Worm (Caenorhabditis elegans) whole organism, young adult: ENCODE data around the gene col-98.
A peak's percentile ranks its signal among the peaks of the same experiment; 100 is the strongest.

Experiments
- B0019.2 ChIP-seq: fragments of 200-800 bp; sonication (Bioruptor generic); conservative IDR thresholded peaks from 2 replicates; pipeline ENCODE4 v1.3.6; 2022; ENCODE audit warnings: missing genetic modification reagents, missing genetic modification characterization, missing compliant biosample characterization
- B0261.1 ChIP-seq: sonication (generic microtip); optimal IDR thresholded peaks from 2 replicates; lab custom pipeline; 2016; ENCODE audit warnings: mild to moderate bottlenecking, missing genetic modification characterization, moderate library complexity, missing compliant biosample characterization
- B0336.3 ChIP-seq: fragments of 200-800 bp; sonication (Bioruptor generic); IDR thresholded peaks from 2 replicates; pipeline ENCODE4 v1.3.6; 2022; ENCODE audit warnings: missing genetic modification characterization, missing compliant biosample characterization
- C06A6.2 ChIP-seq: fragments of 200-800 bp; sonication (Bioruptor generic); conservative IDR thresholded peaks from 2 replicates; pipeline ENCODE4 v1.3.6; 2022; ENCODE audit warnings: missing genetic modification characterization, missing compliant biosample characterization
- C17E4.6 ChIP-seq: fragments of 200-800 bp; sonication (Bioruptor generic); IDR thresholded peaks from 2 replicates; pipeline ENCODE4 v1.3.6; 2022; ENCODE audit warnings: missing genetic modification reagents, missing genetic modification characterization, missing compliant biosample characterization
- F10E7.11 ChIP-seq: sonication (generic microtip); optimal IDR thresholded peaks from 2 replicates; lab custom pipeline; 2017; ENCODE audit warnings: mild to moderate bottlenecking, missing genetic modification characterization, moderate library complexity, missing compliant biosample characterization
- F23B12.7 ChIP-seq: sonication (generic microtip); optimal IDR thresholded peaks from 2 replicates; lab custom pipeline; 2017; ENCODE audit warnings: missing genetic modification characterization, mild to moderate bottlenecking, missing compliant biosample characterization, antibody characterized with exemption, moderate library complexity; ENCODE audit not compliant: insufficient read depth
- F37B4.10 ChIP-seq: fragments of 200-800 bp; sonication (Bioruptor generic); IDR thresholded peaks from 2 replicates; pipeline ENCODE4 v1.3.6; 2022; ENCODE audit warnings: missing genetic modification characterization, missing compliant biosample characterization
- F52B5.7 ChIP-seq: sonication (generic microtip); optimal IDR thresholded peaks from 2 replicates; lab custom pipeline; 2016; ENCODE audit warnings: mild to moderate bottlenecking, missing genetic modification characterization, missing compliant biosample characterization
- F55B11.4 ChIP-seq: sonication (generic microtip); optimal IDR thresholded peaks from 2 replicates; lab custom pipeline; 2016; ENCODE audit warnings: missing compliant biosample characterization, missing genetic modification characterization, borderline replicate concordance; ENCODE audit not compliant: insufficient read depth
- K11D2.4 ChIP-seq: fragments of 200-800 bp; sonication (Bioruptor generic); IDR thresholded peaks from 2 replicates; pipeline ENCODE4 v1.3.6; 2022; ENCODE audit warnings: missing genetic modification reagents, missing genetic modification characterization, missing compliant biosample characterization
- Y53F4B.3 ChIP-seq: fragments of 200-800 bp; sonication (Bioruptor generic); IDR thresholded peaks from 2 replicates; pipeline ENCODE4 v1.3.6; 2022; ENCODE audit warnings: missing genetic modification reagents, missing genetic modification characterization, missing compliant biosample characterization
- Y56A3A.18 ChIP-seq: fragments of 200-800 bp; sonication (Bioruptor generic); IDR thresholded peaks from 2 replicates; pipeline ENCODE4 v1.3.6; 2022; ENCODE audit warnings: missing genetic modification reagents, missing genetic modification characterization, missing compliant biosample characterization
- Y95B8A.8 ChIP-seq: fragments of 200-800 bp; sonication (Bioruptor generic); IDR thresholded peaks from 2 replicates; pipeline ENCODE4 v1.3.6; 2022; ENCODE audit warnings: missing genetic modification reagents, missing genetic modification characterization, missing compliant biosample characterization
- akir-1 ChIP-seq: fragments of 200-800 bp; sonication (Bioruptor generic); optimal IDR thresholded peaks from 2 replicates; lab custom pipeline; 2018; ENCODE audit warnings: mild to moderate bottlenecking, missing genetic modification characterization, moderate library complexity, missing compliant biosample characterization
- aptf-3 ChIP-seq: fragments of 200-800 bp; sonication (Bioruptor generic); IDR thresholded peaks from 2 replicates; pipeline ENCODE4 v1.3.6; 2022; ENCODE audit warnings: missing genetic modification characterization, missing compliant biosample characterization
- athp-1 ChIP-seq: sonication (generic microtip); optimal IDR thresholded peaks from 2 replicates; lab custom pipeline; 2017; ENCODE audit warnings: mild to moderate bottlenecking, missing genetic modification characterization, missing compliant biosample characterization
- attf-3 ChIP-seq: fragments of 200-800 bp; sonication (Bioruptor generic); conservative IDR thresholded peaks from 2 replicates; pipeline ENCODE4 v1.3.6; 2022; ENCODE audit warnings: missing genetic modification reagents, missing genetic modification characterization, missing compliant biosample characterization
- bed-2 ChIP-seq: fragments of 200-800 bp; sonication (Bioruptor generic); IDR thresholded peaks from 2 replicates; pipeline ENCODE4 v1.3.6; 2022; ENCODE audit warnings: missing genetic modification reagents, missing genetic modification characterization, missing compliant biosample characterization
- cebp-2 ChIP-seq: fragments of 200-800 bp; sonication (Bioruptor generic); IDR thresholded peaks from 2 replicates; pipeline ENCODE4 v1.3.6; 2022; ENCODE audit warnings: missing genetic modification characterization, missing compliant biosample characterization
- ceh-100 ChIP-seq: fragments of 200-800 bp; sonication (Bioruptor generic); IDR thresholded peaks from 2 replicates; pipeline ENCODE4 v1.3.6; 2022; ENCODE audit warnings: missing genetic modification reagents, missing genetic modification characterization, missing compliant biosample characterization
- ceh-27 ChIP-seq: fragments of 200-800 bp; sonication (Bioruptor generic); optimal IDR thresholded peaks from 2 replicates; lab custom pipeline; 2018; ENCODE audit warnings: mild to moderate bottlenecking, missing genetic modification characterization, moderate library complexity, missing compliant biosample characterization
- ceh-40 ChIP-seq: fragments of 200-800 bp; sonication (Bioruptor generic); IDR thresholded peaks from 2 replicates; pipeline ENCODE4 v1.3.6; 2022; ENCODE audit warnings: missing genetic modification characterization, missing compliant biosample characterization
- ceh-58 ChIP-seq: fragments of 200-800 bp; sonication (Bioruptor generic); IDR thresholded peaks from 2 replicates; pipeline ENCODE4 v1.3.6; 2022; ENCODE audit warnings: missing genetic modification characterization, missing compliant biosample characterization
- ceh-79 ChIP-seq: sonication (generic microtip); optimal IDR thresholded peaks from 2 replicates; lab custom pipeline; 2017; ENCODE audit warnings: mild to moderate bottlenecking, missing genetic modification characterization, missing compliant biosample characterization
- ceh-91 ChIP-seq: fragments of 200-800 bp; sonication (Bioruptor generic); IDR thresholded peaks from 2 replicates; pipeline ENCODE4 v1.3.6; 2022; ENCODE audit warnings: missing genetic modification reagents, missing genetic modification characterization, missing compliant biosample characterization
- dpff-1 ChIP-seq: sonication (generic microtip); optimal IDR thresholded peaks from 2 replicates; lab custom pipeline; 2017; ENCODE audit warnings: mild to moderate bottlenecking, missing genetic modification characterization, missing compliant biosample characterization
- fkh-3 ChIP-seq: sonication (generic microtip); optimal IDR thresholded peaks from 2 replicates; lab custom pipeline; 2016; ENCODE audit warnings: mild to moderate bottlenecking, missing genetic modification characterization, missing compliant biosample characterization
- gei-17 ChIP-seq: fragments of 200-800 bp; sonication (Bioruptor generic); optimal IDR thresholded peaks from 2 replicates; lab custom pipeline; 2018; ENCODE audit warnings: mild to moderate bottlenecking, missing genetic modification characterization, missing compliant biosample characterization
- him-1 ChIP-seq: sonication (generic microtip); optimal IDR thresholded peaks from 2 replicates; lab custom pipeline; 2016; ENCODE audit warnings: missing genotype, missing genetic modification reagents, missing genetic modification characterization, missing compliant biosample characterization
- hmg-1.2 ChIP-seq: fragments of 200-800 bp; sonication (Bioruptor generic); IDR thresholded peaks from 2 replicates; pipeline ENCODE4 v1.3.6; 2022; ENCODE audit warnings: missing genetic modification reagents, missing genetic modification characterization, missing compliant biosample characterization
- let-526 ChIP-seq: fragments of 200-800 bp; sonication (Bioruptor generic); IDR thresholded peaks from 2 replicates; pipeline ENCODE4 v1.3.6; 2022; ENCODE audit warnings: missing genetic modification reagents, missing genetic modification characterization, missing compliant biosample characterization
- lsl-1 ChIP-seq: fragments of 200-800 bp; sonication (Bioruptor generic); optimal IDR thresholded peaks from 2 replicates; lab custom pipeline; 2018; ENCODE audit warnings: mild to moderate bottlenecking, missing genetic modification characterization, moderate library complexity, missing compliant biosample characterization
- madf-6 ChIP-seq: fragments of 200-800 bp; sonication (Bioruptor generic); IDR thresholded peaks from 2 replicates; pipeline ENCODE4 v1.3.6; 2022; ENCODE audit warnings: missing genetic modification reagents, missing genetic modification characterization, missing compliant biosample characterization
- mel-28 ChIP-seq: sonication (generic microtip); optimal IDR thresholded peaks from 2 replicates; lab custom pipeline; 2016; ENCODE audit warnings: borderline replicate concordance, mild to moderate bottlenecking, missing genetic modification characterization, missing compliant biosample characterization
- nfya-1 ChIP-seq: sonication (generic microtip); optimal IDR thresholded peaks from 2 replicates; lab custom pipeline; 2017; ENCODE audit warnings: antibody characterized with exemption, missing compliant biosample characterization, missing genetic modification characterization, borderline replicate concordance; ENCODE audit not compliant: insufficient read depth
- nhr-90 ChIP-seq: sonication (generic microtip); optimal IDR thresholded peaks from 2 replicates; lab custom pipeline; 2016; ENCODE audit warnings: missing genotype, mild to moderate bottlenecking, missing genetic modification characterization, missing compliant biosample characterization
- rec-8 ChIP-seq, 2 experiments: sonication (generic microtip); optimal IDR thresholded peaks; 2 replicates each; lab custom pipeline; 2016; ENCODE audit warnings: mild to moderate bottlenecking in 2 of 2, missing genetic modification characterization in 2 of 2, missing genetic modification reagents in 2 of 2, missing genotype in 2 of 2, missing biosample characterization in 1 of 2, missing compliant biosample characterization in 1 of 2, moderate library complexity in 1 of 2
- sea-2 ChIP-seq: fragments of 200-800 bp; sonication (Bioruptor generic); IDR thresholded peaks from 2 replicates; pipeline ENCODE4 v1.3.6; 2022; ENCODE audit warnings: missing genetic modification characterization, missing compliant biosample characterization
- sptf-2 ChIP-seq: fragments of 200-800 bp; sonication (Bioruptor generic); optimal IDR thresholded peaks from 2 replicates; lab custom pipeline; 2018; ENCODE audit warnings: mild to moderate bottlenecking, missing genetic modification characterization, missing compliant biosample characterization
- tbx-9 ChIP-seq: sonication (generic microtip); optimal IDR thresholded peaks from 2 replicates; lab custom pipeline; 2016; ENCODE audit warnings: borderline replicate concordance, missing genetic modification characterization, inconsistent platforms, missing compliant biosample characterization
- tlf-1 ChIP-seq: fragments of 200-800 bp; sonication (Bioruptor generic); optimal IDR thresholded peaks from 2 replicates; lab custom pipeline; 2018; ENCODE audit warnings: mild to moderate bottlenecking, missing genetic modification characterization, missing compliant biosample characterization
- unc-130 ChIP-seq: sonication (generic microtip); optimal IDR thresholded peaks from 2 replicates; lab custom pipeline; 2016; ENCODE audit warnings: missing genetic modification reagents, missing genetic modification characterization, missing compliant biosample characterization
- unc-62 ChIP-seq: fragments of 150-350 bp; optimal IDR thresholded peaks from 2 replicates; lab custom pipeline; 2014; ENCODE audit warnings: missing biosample characterization, missing genetic modification reagents, missing genetic modification characterization
- xnd-1 ChIP-seq: sonication (generic microtip); optimal IDR thresholded peaks from 2 replicates; lab custom pipeline; 2016; ENCODE audit warnings: missing genotype, missing genetic modification reagents, missing genetic modification characterization, missing compliant biosample characterization
- zfh-2 ChIP-seq: fragments of 200-800 bp; sonication (Bioruptor generic); conservative IDR thresholded peaks from 2 replicates; pipeline ENCODE4 v1.3.6; 2022; ENCODE audit warnings: missing genetic modification reagents, missing genetic modification characterization, missing compliant biosample characterization
- zim-3 ChIP-seq: sonication (generic microtip); optimal IDR thresholded peaks from 2 replicates; lab custom pipeline; 2017; ENCODE audit warnings: mild to moderate bottlenecking, missing genetic modification characterization, moderate library complexity, missing compliant biosample characterization
- ztf-18 ChIP-seq: sonication (generic microtip); optimal IDR thresholded peaks from 2 replicates; lab custom pipeline; 2016; ENCODE audit warnings: missing genotype, mild to moderate bottlenecking, missing genetic modification characterization, missing compliant biosample characterization
- ztf-22 ChIP-seq: fragments of 200-800 bp; sonication (Bioruptor generic); optimal IDR thresholded peaks from 2 replicates; lab custom pipeline; 2018; ENCODE audit warnings: mild to moderate bottlenecking, missing genetic modification characterization, moderate library complexity, missing compliant biosample characterization
- ztf-26 ChIP-seq: sonication (generic microtip); optimal IDR thresholded peaks from 2 replicates; lab custom pipeline; 2017; ENCODE audit warnings: missing genetic modification characterization, missing compliant biosample characterization

col-98 gene

DNA sequence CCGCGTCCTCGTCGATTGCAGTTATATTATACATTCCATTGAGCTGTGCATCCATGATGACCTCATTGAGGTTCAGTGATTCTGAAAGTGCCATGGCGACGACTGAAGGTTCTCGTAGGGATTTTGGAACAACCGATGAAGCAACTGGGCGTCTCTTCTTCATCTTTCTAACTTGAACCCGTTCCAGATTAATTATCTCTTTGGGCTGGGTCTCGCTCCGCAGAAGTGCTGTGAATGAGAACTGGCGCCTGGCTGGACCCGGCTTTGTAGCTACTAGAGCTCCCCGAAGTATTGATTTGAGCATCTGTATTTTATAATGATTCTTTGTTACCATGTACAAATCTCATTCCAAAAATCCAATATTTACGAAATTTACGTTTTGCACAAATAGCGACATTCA lies 41.2 kb upstream of the col-98 start, which contains the start of gene ZK1010.2 (continued):
- TF ChIP-seq B0261.1 (tag; lab: Kevin White, UChicago) (no peak), akir-1 (GFP tag; lab: Kevin White, UChicago) (no peak), ceh-58 (GFP tag; lab: Robert Waterston, UW) (no peak), ztf-18 (no peak), ceh-27 (GFP tag; lab: Kevin White, UChicago) (no peak), him-1 (no peak), ceh-100 (peak; percentile 63; the same call in 1 of the 2 replicates), ztf-22 (GFP tag; lab: Kevin White, UChicago) (no peak), fkh-3 (tag; lab: Kevin White, UChicago) (no peak), F23B12.7 (tag; lab: Kevin White, UChicago) (no peak), let-526 (GFP tag; lab: Robert Waterston, UW) (no peak), cebp-2 (GFP tag; lab: Robert Waterston, UW) (no peak), Y56A3A.18 (no peak), gei-17 (GFP tag; lab: Kevin White, UChicago) (no peak), nhr-90 (tag; lab: Kevin White, UChicago) (no peak), sptf-2 (GFP tag; lab: Kevin White, UChicago) (no peak), tbx-9 (tag; lab: Kevin White, UChicago) (no peak), nfya-1 (no peak), ceh-91 (GFP tag; lab: Robert Waterston, UW) (no peak), zfh-2 (GFP tag; lab: Robert Waterston, UW) (no peak), K11D2.4 (no peak), aptf-3 (GFP tag; lab: Robert Waterston, UW) (no peak), Y95B8A.8 (GFP tag; lab: Robert Waterston, UW) (peak; percentile 45; the same call in 1 of the 2 replicates), ceh-40 (GFP tag; lab: Robert Waterston, UW) (0 out of 2 replicates have a peak, but pooled peaks have one; percentile 25), C17E4.6 (GFP tag; lab: Robert Waterston, UW) (peak; percentile 6; the same call in 1 of the 2 replicates), xnd-1 (tag; lab: Kevin White, UChicago) (peak; percentile 40), F52B5.7 (tag; lab: Kevin White, UChicago) (no peak), tlf-1 (GFP tag; lab: Kevin White, UChicago) (peak; percentile 24), lsl-1 (GFP tag; lab: Kevin White, UChicago) (peak; percentile 30), ceh-79 (peak; percentile 26), rec-8 (tag; optimal IDR thresholded peaks at IDR 0.05; lab: Kevin White, UChicago) (no peak), dpff-1 (tag; lab: Kevin White, UChicago) (no peak), unc-62 (GFP tag; lab: Kevin White, UChicago) (no peak), madf-6 (GFP tag; lab: Robert Waterston, UW) (peak; percentile 70), attf-3 (GFP tag; lab: Robert Waterston, UW) (no peak), mel-28 (no peak), ztf-26 (tag; lab: Kevin White, UChicago) (no peak), hmg-1.2 (GFP tag; lab: Robert Waterston, UW) (peak; percentile 29; the same call in 1 of the 2 replicates), bed-2 (GFP tag; lab: Robert Waterston, UW) (no peak), sea-2 (no peak), B0019.2 (GFP tag; lab: Robert Waterston, UW) (no peak), F55B11.4 (no peak), F10E7.11 (tag; lab: Kevin White, UChicago) (no peak), Y53F4B.3 (GFP tag; lab: Robert Waterston, UW) (no peak), unc-130 (GFP tag; lab: Kevin White, UChicago) (no peak), F37B4.10 (GFP tag; lab: Robert Waterston, UW) (no peak), B0336.3 (GFP tag; lab: Robert Waterston, UW) (peak; percentile 92), zim-3 (tag; lab: Kevin White, UChicago) (no peak), athp-1 (tag; lab: Kevin White, UChicago) (peak; percentile 74), C06A6.2 (GFP tag; lab: Robert Waterston, UW) (no peak)
